Worm (Caenorhabditis elegans) whole organism, dauer: ENCODE measurements around the gene clc-33.
"Not testable (repeated sequence)": the region's sequence is repeated elsewhere in the genome, so short reads cannot be mapped to it uniquely, and the experiment has no call there.

Experiments used
- unc-62 ChIP-seq: sonication (generic microtip); optimal IDR thresholded peaks from 2 replicates; lab custom pipeline; 2017; ENCODE audit warnings: missing biosample characterization, missing genetic modification reagents, missing genetic modification characterization

The clc-33 gene

DNA sequence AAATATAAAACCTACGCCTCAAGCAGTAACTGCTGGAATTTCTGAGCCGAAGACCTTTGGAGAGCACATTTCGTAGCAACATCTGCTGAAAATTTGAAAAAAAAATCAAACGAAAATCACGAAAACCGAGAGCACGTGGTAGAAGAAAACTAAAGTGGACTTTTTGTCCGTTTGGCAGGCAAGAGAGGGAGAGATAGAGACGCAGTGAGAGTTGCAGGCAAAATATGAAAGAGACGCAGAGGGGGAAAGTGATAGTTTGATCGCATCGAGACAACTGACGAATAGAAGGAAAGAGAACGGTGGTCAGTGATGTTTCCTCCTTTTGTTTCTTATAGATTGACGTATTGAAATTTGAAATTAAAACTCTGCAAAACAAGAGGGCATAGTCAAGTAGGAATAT is 8.3 kb downstream of the clc-33 start, which contains the start of the genes acdh-9 and F28A10.13:
Gene acdh-9, minus strand, starts transcription at position 85 of the 400 bp plus-strand sequence.
Gene F28A10.13, plus strand, starts transcription at position 294 of the 400 bp plus-strand sequence.
- no peak for TF ChIP-seq unc-62 (GFP tag; lab: Kevin White, UChicago)

- TF ChIP-seq unc-62 (GFP tag; lab: Kevin White, UChicago) = not testable (repeated sequence)
Observed at ce11 chrII:850567-850966, 10.3 kb downstream of the clc-33 start, which contains the start of gene F28A10.5. Gene F28A10.5 (minus strand): TSS chrII:850667.

DNA sequence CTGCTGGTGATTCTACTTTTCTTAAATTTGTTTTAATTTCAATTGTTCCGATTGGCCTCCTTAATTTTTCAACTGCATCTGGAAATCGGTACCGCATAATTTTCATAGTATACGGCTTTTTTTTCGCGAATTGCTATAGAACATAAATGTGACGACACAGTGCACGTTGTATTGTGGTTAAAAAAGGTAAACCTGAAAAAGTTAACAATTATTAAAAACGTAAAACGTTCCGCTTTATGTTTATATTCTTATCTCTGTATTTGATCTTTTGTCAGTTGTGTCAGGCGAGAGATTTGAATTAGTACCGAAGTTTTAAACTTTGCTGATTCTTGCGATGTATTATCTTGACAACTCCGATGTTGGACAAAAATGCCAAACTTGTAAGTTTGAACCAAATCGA is 21.3 kb downstream of the clc-33 start, which contains the start of gene Y46B2A.4:
Gene Y46B2A.4, plus strand, starts transcription at position 301 of the 400 bp plus-strand sequence.
- TF ChIP-seq unc-62 (GFP tag; lab: Kevin White, UChicago) = no peak

- no peak for TF ChIP-seq unc-62 (GFP tag; lab: Kevin White, UChicago)
Observed at ce11 chrII:866801-867200, 26.6 kb downstream of the clc-33 start, which contains the start of gene Y46B2A.3. Gene Y46B2A.3 (minus strand): TSS chrII:866901.

DNA sequence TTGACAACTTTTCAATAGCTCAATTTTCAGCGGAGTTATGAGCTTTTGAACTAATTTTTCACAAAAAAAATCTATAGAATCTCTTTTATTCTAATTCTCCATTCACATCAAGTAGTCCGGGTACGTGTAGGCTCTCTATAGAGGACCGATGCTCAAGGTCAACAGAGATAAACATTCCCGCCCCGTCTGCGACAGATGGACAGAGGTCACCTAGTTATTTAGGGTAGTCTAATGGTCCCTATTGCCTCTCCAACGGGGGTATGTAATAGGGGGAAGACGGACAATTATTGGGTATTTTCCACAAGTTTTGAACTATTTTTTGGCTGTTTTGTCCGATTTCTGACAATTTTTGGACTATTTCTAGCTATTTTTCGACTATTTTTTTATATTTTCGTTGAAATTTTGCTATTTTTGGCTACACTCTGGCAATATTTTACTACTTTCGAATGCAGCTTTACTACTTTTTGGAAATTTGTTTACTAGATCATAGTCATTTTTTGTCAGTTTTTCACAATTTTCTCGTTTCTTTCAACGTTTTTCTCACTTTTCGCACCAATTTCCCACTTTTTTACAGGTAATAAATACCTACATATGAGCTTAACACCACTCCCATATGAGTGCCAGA is 28.1 kb downstream of the clc-33 start, which contains the start of gene fbxc-51:
Gene fbxc-51, plus strand, starts transcription at position 575 of the 625 bp plus-strand sequence.
- TF ChIP-seq unc-62 (GFP tag; lab: Kevin White, UChicago) = no peak

DNA sequence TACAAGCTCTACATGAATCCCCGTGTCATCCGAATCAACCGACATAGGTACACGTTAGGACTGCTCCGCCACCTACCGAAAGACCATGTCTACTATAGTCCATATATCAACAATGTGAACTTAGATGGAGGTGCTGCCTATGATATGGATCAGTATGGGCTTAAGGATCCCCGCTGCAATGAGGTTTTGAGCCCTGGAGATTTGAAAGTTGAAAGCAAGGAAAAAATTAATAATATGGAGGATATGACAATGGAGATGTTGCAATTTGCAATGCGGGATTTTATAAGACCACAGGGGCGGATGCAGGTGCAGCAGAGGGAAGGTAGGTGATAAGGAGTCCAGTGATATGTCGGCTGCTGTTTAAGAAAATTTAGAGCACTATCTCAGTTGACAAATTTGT is 29.1 kb downstream of the clc-33 start:
- no peak for TF ChIP-seq unc-62 (GFP tag; lab: Kevin White, UChicago)

ce11 chrII:872993-873787 is 33.0 kb downstream of the clc-33 start, which contains the start of gene alg-2:
Gene alg-2 (plus strand): TSS chrII:873212.
- TF ChIP-seq unc-62 (GFP tag; lab: Kevin White, UChicago) = no peak

- TF ChIP-seq unc-62 (GFP tag; lab: Kevin White, UChicago) = no peak
Observed at ce11 chrII:875739-876138, 35.5 kb downstream of the clc-33 start.

ce11 chrII:880666-881226 is 40.5 kb downstream of the clc-33 start:
- no peak for TF ChIP-seq unc-62 (GFP tag; lab: Kevin White, UChicago)

DNA sequence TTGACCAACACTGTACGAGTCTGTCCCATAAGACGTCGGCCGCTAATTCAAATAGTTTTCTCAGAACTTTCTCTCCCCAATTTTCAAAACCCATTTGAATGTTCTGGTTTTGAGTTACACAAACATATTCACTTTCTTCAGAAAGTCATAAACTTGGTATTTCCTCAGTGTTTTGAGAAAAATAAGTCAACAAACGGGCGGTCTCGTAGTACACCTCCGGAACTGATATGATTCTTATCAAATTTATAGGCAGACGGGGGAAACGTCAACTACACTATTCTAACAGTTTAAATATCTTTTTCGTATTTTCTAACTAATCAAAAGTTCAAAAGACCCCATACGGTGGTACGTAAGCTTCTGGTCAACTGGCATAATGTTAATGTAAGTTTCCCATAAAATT is 44.0 kb downstream of the clc-33 start:
- TF ChIP-seq unc-62 (GFP tag; lab: Kevin White, UChicago) = no peak

DNA sequence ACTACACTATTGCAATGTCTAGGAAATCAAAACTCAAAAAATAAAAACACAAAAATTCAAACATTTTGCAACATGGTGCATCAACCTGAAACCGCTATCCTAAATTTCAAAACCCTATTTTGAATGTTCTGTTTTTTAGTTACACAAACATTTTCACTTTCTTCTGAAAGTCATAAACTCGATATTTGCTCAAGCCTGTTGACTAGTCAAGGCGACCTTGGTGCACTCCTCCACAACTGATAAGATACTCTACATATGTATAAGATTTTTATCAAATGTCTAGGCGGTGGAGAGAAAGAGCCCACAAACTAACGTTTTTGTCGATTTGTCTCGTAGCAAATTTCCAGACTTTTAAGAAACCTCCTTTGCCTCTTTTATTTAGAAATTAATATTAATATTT is 47.8 kb downstream of the clc-33 start, which contains the start of gene T07D3.4:
Gene T07D3.4, plus strand, starts transcription at position 286 of the 400 bp plus-strand sequence.
- no peak for TF ChIP-seq unc-62 (GFP tag; lab: Kevin White, UChicago)
